Worm (Caenorhabditis elegans) whole organism, L2 larva: ENCODE measurements around the gene F33C8.2.

ENCODE experiments used
- aly-2 ChIP-seq: fragments of 150-350 bp; optimal IDR thresholded peaks from 2 replicates; lab custom pipeline; 2014; ENCODE audit warnings: missing biosample characterization, missing genetic modification characterization
- ama-1 ChIP-seq: fragments of 150-350 bp; optimal IDR thresholded peaks from 2 replicates; lab custom pipeline; 2018; ENCODE audit warnings: inconsistent platforms
- egl-27 ChIP-seq: sonication (generic microtip); optimal IDR thresholded peaks from 3 replicates; lab custom pipeline; 2017; ENCODE audit warnings: missing biosample characterization, missing genetic modification reagents, missing genetic modification characterization
- fos-1 ChIP-seq: fragments of 150-350 bp; optimal IDR thresholded peaks from 2 replicates; lab custom pipeline; 2014; ENCODE audit warnings: missing biosample characterization, missing genetic modification characterization
- mdl-1 ChIP-seq, 2 experiments: fragments of 150-350 bp in 1 of 2; sonication (generic microtip) in 1 of 2; optimal IDR thresholded peaks; 2 replicates each; lab custom pipeline; 2017; ENCODE audit warnings: missing biosample characterization in 2 of 2, missing genetic modification characterization in 2 of 2
- nhr-6 ChIP-seq: fragments of 150-350 bp; optimal IDR thresholded peaks from 2 replicates; lab custom pipeline; 2014; ENCODE audit warnings: missing biosample characterization, missing genetic modification characterization
- snpc-4 ChIP-seq: fragments of 150-350 bp; optimal IDR thresholded peaks from 2 replicates; lab custom pipeline; 2014; ENCODE audit warnings: missing biosample characterization, missing genetic modification characterization
- ztf-11 ChIP-seq: sonication (generic microtip); optimal IDR thresholded peaks from 2 replicates; lab custom pipeline; 2017; ENCODE audit warnings: missing biosample characterization, missing genetic modification characterization

DNA sequence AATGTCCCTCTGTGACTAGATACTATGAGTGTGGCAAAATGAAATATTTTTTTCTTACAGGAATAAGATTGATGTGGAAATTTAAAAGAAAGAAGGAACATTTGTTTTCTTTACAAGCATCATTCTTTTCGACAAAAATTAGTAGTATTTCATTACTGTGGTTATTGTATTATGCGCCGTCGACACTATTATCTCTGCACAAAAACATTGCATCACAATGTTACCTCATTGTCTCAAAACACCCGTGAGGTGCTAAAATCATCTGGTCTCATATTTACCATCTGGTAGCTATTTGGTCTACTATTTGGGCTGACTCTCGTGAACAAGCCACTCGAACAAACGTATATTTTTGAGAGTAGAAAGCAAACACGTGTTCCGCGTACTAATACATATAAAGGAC, 38.4 kb downstream of the F33C8.2 start:
- TF ChIP-seq mdl-1 (tag; optimal IDR thresholded peaks at IDR 0.05; lab: Kevin White, UChicago): no peak
- TF ChIP-seq ztf-11 (tag; lab: Kevin White, UChicago): no peak
- TF ChIP-seq fos-1 (tag; lab: Kevin White, UChicago): no peak
- TF ChIP-seq ama-1: no peak
- no peak for TF ChIP-seq nhr-6 (tag; lab: Kevin White, UChicago)
- TF ChIP-seq snpc-4 (tag; lab: Kevin White, UChicago): no peak
- TF ChIP-seq aly-2 (tag; lab: Kevin White, UChicago): no peak
- TF ChIP-seq egl-27 (tag; lab: Kevin White, UChicago): no peak
